Worm (Caenorhabditis elegans) whole organism, L1 larva: ENCODE measurements around the gene E02H9.3.

Experiments
- F16B12.6 ChIP-seq: fragments of 150-350 bp; optimal IDR thresholded peaks from 2 replicates; lab custom pipeline; 2014; ENCODE audit warnings: missing biosample characterization, missing genetic modification characterization
- Y116A8C.19 ChIP-seq: sonication (generic microtip); optimal IDR thresholded peaks from 2 replicates; lab custom pipeline; 2016; ENCODE audit warnings: missing compliant biosample characterization, missing genetic modification characterization, borderline replicate concordance
- aly-2 ChIP-seq: fragments of 150-350 bp; optimal IDR thresholded peaks from 2 replicates; lab custom pipeline; 2014; ENCODE audit warnings: missing biosample characterization, missing genetic modification characterization
- ama-1 ChIP-seq: fragments of 150-350 bp; optimal IDR thresholded peaks from 2 replicates; lab custom pipeline; 2014
- ceh-63 ChIP-seq: fragments of 200-800 bp; sonication (Bioruptor generic); optimal IDR thresholded peaks from 2 replicates; lab custom pipeline; 2018; ENCODE audit warnings: mild to moderate bottlenecking, missing genetic modification characterization, missing compliant biosample characterization
- ceh-82 ChIP-seq, 3 experiments: fragments of 150-350 bp in 1 of 3; sonication (generic microtip) in 2 of 3; optimal IDR thresholded peaks; 2 replicates each; lab custom pipeline; 2014 to 2017; ENCODE audit warnings: missing biosample characterization in 3 of 3, missing genetic modification characterization in 3 of 3
- ceh-88 ChIP-seq: fragments of 200-800 bp; sonication (Bioruptor generic); IDR thresholded peaks from 2 replicates; pipeline ENCODE4 v1.3.6; 2022; ENCODE audit warnings: missing genetic modification characterization, missing compliant biosample characterization
- ceh-90 ChIP-seq: sonication (generic microtip); optimal IDR thresholded peaks from 2 replicates; lab custom pipeline; 2016; ENCODE audit warnings: missing genetic modification characterization, missing compliant biosample characterization
- dpl-1 ChIP-seq, 3 experiments: fragments of 150-350 bp in 2 of 3; sonication (generic microtip) in 1 of 3; optimal IDR thresholded peaks; 2 replicates each; lab custom pipeline; 2014 to 2017; ENCODE audit warnings: missing biosample characterization in 3 of 3, missing genetic modification characterization in 3 of 3, missing genetic modification reagents in 3 of 3
- dsc-1 ChIP-seq: sonication (generic microtip); optimal IDR thresholded peaks from 2 replicates; lab custom pipeline; 2016; ENCODE audit warnings: mild to moderate bottlenecking, missing genetic modification characterization, missing compliant biosample characterization
- egl-13 ChIP-seq: sonication (generic microtip); optimal IDR thresholded peaks from 2 replicates; lab custom pipeline; 2016; ENCODE audit warnings: missing genotype, missing genetic modification reagents, missing genetic modification characterization, missing compliant biosample characterization
- egl-27 ChIP-seq, 2 experiments: fragments of 150-350 bp in 1 of 2; sonication (generic microtip); optimal IDR thresholded peaks; 3 replicates each; lab custom pipeline; 2017 to 2018; ENCODE audit warnings: missing biosample characterization in 2 of 2, missing genetic modification characterization in 2 of 2, missing genetic modification reagents in 2 of 2
- elt-3 ChIP-seq, 6 experiments: fragments of 150-350 bp in 1 of 6; sonication (generic microtip); optimal IDR thresholded peaks; 2 replicates each; lab custom pipeline; 2017 to 2018; ENCODE audit warnings: missing biosample characterization in 6 of 6, missing genetic modification characterization in 6 of 6, inconsistent platforms in 1 of 6
- ets-5 ChIP-seq: fragments of 200-800 bp; sonication (Bioruptor generic); IDR thresholded peaks from 2 replicates; pipeline ENCODE4 v1.3.6; 2022; ENCODE audit warnings: missing genetic modification characterization, missing compliant biosample characterization
- fkh-10 ChIP-seq: sonication (generic microtip); optimal IDR thresholded peaks from 2 replicates; lab custom pipeline; 2017; ENCODE audit warnings: missing biosample characterization, missing genetic modification reagents, missing genetic modification characterization
- fkh-4 ChIP-seq: sonication (generic microtip); optimal IDR thresholded peaks from 2 replicates; lab custom pipeline; 2016; ENCODE audit warnings: missing compliant biosample characterization, missing genetic modification characterization, borderline replicate concordance
- fkh-8 ChIP-seq: sonication (generic microtip); optimal IDR thresholded peaks from 2 replicates; lab custom pipeline; 2016; ENCODE audit warnings: mild to moderate bottlenecking, missing genetic modification characterization, missing compliant biosample characterization
- fos-1 ChIP-seq: fragments of 150-350 bp; optimal IDR thresholded peaks from 2 replicates; lab custom pipeline; 2014; ENCODE audit warnings: missing biosample characterization, missing genetic modification characterization
- irx-1 ChIP-seq: sonication (generic microtip); optimal IDR thresholded peaks from 2 replicates; lab custom pipeline; 2016; ENCODE audit warnings: missing genetic modification characterization, missing compliant biosample characterization
- isw-1 ChIP-seq: fragments of 200-800 bp; sonication (Bioruptor generic); IDR thresholded peaks from 2 replicates; pipeline ENCODE4 v1.3.6; 2022; ENCODE audit warnings: missing genetic modification characterization, missing compliant biosample characterization
- lin-13 ChIP-seq: fragments of 150-350 bp; optimal IDR thresholded peaks from 2 replicates; lab custom pipeline; 2014; ENCODE audit warnings: missing biosample characterization, missing genetic modification reagents, missing genetic modification characterization
- lin-35 ChIP-seq, 2 experiments: fragments of 150-350 bp; optimal IDR thresholded peaks; 2 replicates each; lab custom pipeline; 2014; ENCODE audit warnings: missing biosample characterization in 2 of 2, missing genetic modification characterization in 2 of 2, missing genetic modification reagents in 2 of 2
- lir-3 ChIP-seq: sonication (generic microtip); optimal IDR thresholded peaks from 2 replicates; lab custom pipeline; 2016; ENCODE audit warnings: mild to moderate bottlenecking, missing genetic modification characterization, moderate library complexity, missing compliant biosample characterization; ENCODE audit not compliant: poor library complexity
- lsy-2 ChIP-seq, 2 experiments: fragments of 150-350 bp; optimal IDR thresholded peaks; 2 replicates each; lab custom pipeline; 2014; ENCODE audit warnings: missing biosample characterization in 2 of 2, missing genetic modification characterization in 2 of 2
- mab-9 ChIP-seq: fragments of 200-800 bp; sonication (Bioruptor generic); IDR thresholded peaks from 2 replicates; pipeline ENCODE4 v1.3.6; 2022; ENCODE audit warnings: missing genetic modification reagents, missing genetic modification characterization, missing compliant biosample characterization
- mep-1 ChIP-seq: fragments of 150-350 bp; optimal IDR thresholded peaks from 2 replicates; lab custom pipeline; 2014; ENCODE audit warnings: missing biosample characterization, missing genetic modification characterization
- nhr-11 ChIP-seq: fragments of 150-350 bp; optimal IDR thresholded peaks from 2 replicates; lab custom pipeline; 2014; ENCODE audit warnings: missing biosample characterization, missing genetic modification characterization
- nhr-12 ChIP-seq: sonication (generic microtip); optimal IDR thresholded peaks from 2 replicates; lab custom pipeline; 2017; ENCODE audit warnings: missing biosample characterization, missing genetic modification characterization
- nhr-19 ChIP-seq: fragments of 200-800 bp; sonication (Bioruptor generic); conservative IDR thresholded peaks from 2 replicates; pipeline ENCODE4 v1.3.6; 2022; ENCODE audit warnings: missing genetic modification characterization, missing compliant biosample characterization
- nhr-71 ChIP-seq: sonication (generic microtip); optimal IDR thresholded peaks from 2 replicates; lab custom pipeline; 2016; ENCODE audit warnings: mild to moderate bottlenecking, missing genetic modification characterization, moderate library complexity, missing compliant biosample characterization
- nhr-76 ChIP-seq: sonication (generic microtip); optimal IDR thresholded peaks from 2 replicates; lab custom pipeline; 2017; ENCODE audit warnings: missing biosample characterization, missing genetic modification characterization
- nhr-84 ChIP-seq: sonication (generic microtip); optimal IDR thresholded peaks from 2 replicates; lab custom pipeline; 2017; ENCODE audit warnings: missing biosample characterization, missing genetic modification characterization
- nhr-85 ChIP-seq: sonication (generic microtip); peaks from one replicate; lab custom pipeline; 2016; ENCODE audit warnings: missing genetic modification characterization, inconsistent platforms, missing compliant biosample characterization
- nhr-90 ChIP-seq: sonication (generic microtip); optimal IDR thresholded peaks from 2 replicates; lab custom pipeline; 2016; ENCODE audit warnings: mild to moderate bottlenecking, missing genetic modification characterization, missing compliant biosample characterization; ENCODE audit not compliant: poor library complexity
- pax-3 ChIP-seq: fragments of 200-800 bp; sonication (Bioruptor generic); optimal IDR thresholded peaks from 2 replicates; lab custom pipeline; 2018; ENCODE audit warnings: mild to moderate bottlenecking, missing genetic modification characterization, moderate library complexity, missing compliant biosample characterization
- rnt-1 ChIP-seq: sonication (generic microtip); optimal IDR thresholded peaks from 2 replicates; lab custom pipeline; 2016; ENCODE audit warnings: mild to moderate bottlenecking, missing genetic modification characterization, moderate library complexity, missing compliant biosample characterization
- skn-1 ChIP-seq: fragments of 150-350 bp; optimal IDR thresholded peaks from 2 replicates; lab custom pipeline; 2014; ENCODE audit warnings: missing biosample characterization, missing genetic modification characterization
- snpc-4 ChIP-seq: fragments of 150-350 bp; optimal IDR thresholded peaks from 2 replicates; lab custom pipeline; 2014; ENCODE audit warnings: missing biosample characterization, missing genetic modification characterization
- sptf-1 ChIP-seq: fragments of 150-350 bp; optimal IDR thresholded peaks from 2 replicates; lab custom pipeline; 2014; ENCODE audit warnings: missing biosample characterization, missing genetic modification characterization
- swsn-7 ChIP-seq: sonication (generic microtip); optimal IDR thresholded peaks from 2 replicates; lab custom pipeline; 2016; ENCODE audit warnings: missing genetic modification characterization, missing compliant biosample characterization
- tbx-2 ChIP-seq: sonication (generic microtip); optimal IDR thresholded peaks from 2 replicates; lab custom pipeline; 2016; ENCODE audit warnings: missing genetic modification characterization, missing compliant biosample characterization
- unc-130 ChIP-seq: fragments of 150-350 bp; optimal IDR thresholded peaks from 2 replicates; lab custom pipeline; 2017; ENCODE audit warnings: missing biosample characterization, missing genetic modification characterization, inconsistent platforms
- unc-30 ChIP-seq: sonication (generic microtip); optimal IDR thresholded peaks from 2 replicates; lab custom pipeline; 2017; ENCODE audit warnings: missing biosample characterization, missing genetic modification characterization
- unc-62 ChIP-seq: fragments of 150-350 bp; optimal IDR thresholded peaks from 2 replicates; lab custom pipeline; 2014; ENCODE audit warnings: missing biosample characterization, missing genetic modification reagents, missing genetic modification characterization
- vab-15 ChIP-seq: sonication (generic microtip); optimal IDR thresholded peaks from 2 replicates; lab custom pipeline; 2017; ENCODE audit warnings: missing genotype, mild to moderate bottlenecking, missing genetic modification characterization, missing compliant biosample characterization
- xbp-1 ChIP-seq: sonication (generic microtip); optimal IDR thresholded peaks from 2 replicates; lab custom pipeline; 2016; ENCODE audit warnings: missing genetic modification characterization, missing compliant biosample characterization
- zag-1 ChIP-seq: fragments of 150-350 bp; optimal IDR thresholded peaks from 2 replicates; lab custom pipeline; 2014; ENCODE audit warnings: missing biosample characterization, missing genetic modification characterization
- zip-4 ChIP-seq: fragments of 200-800 bp; sonication (Bioruptor generic); optimal IDR thresholded peaks from 2 replicates; lab custom pipeline; 2018; ENCODE audit warnings: mild to moderate bottlenecking, missing genetic modification characterization, moderate library complexity, missing compliant biosample characterization
- ztf-11 ChIP-seq, 2 experiments: sonication (generic microtip); optimal IDR thresholded peaks; 2 replicates each; lab custom pipeline; 2016 to 2017; ENCODE audit warnings: missing genetic modification characterization in 2 of 2, missing biosample characterization in 1 of 2, missing compliant biosample characterization in 1 of 2

The E02H9.3 gene

ce11 chrIII:2482171-2482570 lies 23.3 kb downstream of the E02H9.3 start:
- TF ChIP-seq unc-62 (GFP tag; lab: Kevin White, UChicago) (no peak), F16B12.6 (tag; lab: Kevin White, UChicago) (no peak), lin-13 (peak; percentile 51), mep-1 (tag; lab: Kevin White, UChicago) (no peak), unc-130 (no peak), lsy-2 (tag; optimal IDR thresholded peaks at IDR 0.05; lab: Kevin White, UChicago) (peak; percentile 30 to 61), nhr-90 (tag; lab: Kevin White, UChicago) (no peak), nhr-85 (tag; lab: Kevin White, UChicago) (peak; percentile 58)

DNA sequence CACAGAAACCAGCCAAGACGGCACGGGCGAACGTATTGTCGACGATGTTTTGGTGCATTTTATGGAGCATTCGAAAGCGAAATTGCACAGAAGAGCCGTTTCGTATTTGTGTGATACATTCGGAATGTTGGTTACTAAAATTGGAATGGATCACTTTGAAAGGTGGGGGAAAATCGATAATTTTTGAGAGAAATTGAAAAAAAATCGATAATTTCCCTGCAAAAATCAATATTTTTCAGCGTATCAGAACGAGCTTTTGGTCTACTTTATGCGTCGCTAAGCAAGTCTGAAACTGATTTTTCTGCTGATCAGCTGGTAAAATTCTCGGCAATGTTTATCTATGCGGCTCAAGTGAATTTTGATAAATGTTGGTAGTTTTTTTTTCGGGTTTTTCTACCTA lies 23.9 kb downstream of the E02H9.3 start:
- TF ChIP-seq pax-3, result no peak
- no peak for TF ChIP-seq fos-1
- no peak for TF ChIP-seq fkh-4 (tag; lab: Kevin White, UChicago)
- no peak for TF ChIP-seq nhr-71 (tag; lab: Kevin White, UChicago)
- TF ChIP-seq ama-1 (lab: Kevin White, UChicago), result no peak
- TF ChIP-seq ceh-88, result no peak
- TF ChIP-seq ets-5 (GFP tag; lab: Robert Waterston, UW), result no peak
- TF ChIP-seq swsn-7, result no peak
- no peak for TF ChIP-seq tbx-2
- no peak for TF ChIP-seq xbp-1 (tag; lab: Kevin White, UChicago)
- TF ChIP-seq skn-1 (tag; lab: Kevin White, UChicago), result no peak
- TF ChIP-seq sptf-1 (tag; lab: Kevin White, UChicago), result no peak
- TF ChIP-seq lin-35 (GFP tag; optimal IDR thresholded peaks at IDR 0.05; lab: Kevin White, UChicago), result no peak

ce11 chrIII:2487046-2487760 lies 28.4 kb downstream of the E02H9.3 start, which contains the start of gene Y54F10AL.1:
TSS of gene Y54F10AL.1 (plus strand) at chrIII:2487710.
- no peak for TF ChIP-seq nhr-11 (tag; lab: Kevin White, UChicago)
- peak; percentile 26 for TF ChIP-seq mep-1 (tag; lab: Kevin White, UChicago)
- TF ChIP-seq fkh-8, result no peak
- TF ChIP-seq unc-30 (tag; lab: Kevin White, UChicago), result no peak
- TF ChIP-seq snpc-4 (tag; lab: Kevin White, UChicago), result no peak
- TF ChIP-seq irx-1 (tag; lab: Kevin White, UChicago), result no peak
- peak; percentile 39 to 48 for TF ChIP-seq lin-35 (GFP tag; optimal IDR thresholded peaks at IDR 0.05; lab: Kevin White, UChicago)
- no peak for TF ChIP-seq egl-13 (tag; lab: Kevin White, UChicago)
- TF ChIP-seq aly-2, result no peak
- TF ChIP-seq fkh-4 (tag; lab: Kevin White, UChicago), result no peak
- no peak for TF ChIP-seq vab-15 (tag; lab: Kevin White, UChicago)
- TF ChIP-seq lir-3 (tag; lab: Kevin White, UChicago), result no peak
- TF ChIP-seq Y116A8C.19 (tag; lab: Kevin White, UChicago), result no peak
- TF ChIP-seq nhr-19 (GFP tag; lab: Robert Waterston, UW), result no peak
- TF ChIP-seq nhr-76 (tag; lab: Kevin White, UChicago), result no peak
- peak in 1 of 3 experiments; percentile 15 for TF ChIP-seq ceh-82 (tag; optimal IDR thresholded peaks at IDR 0.05; lab: Kevin White, UChicago)
- no peak for TF ChIP-seq fkh-10
- TF ChIP-seq elt-3 (tag; optimal IDR thresholded peaks at IDR 0.05; lab: Kevin White, UChicago), result no peak
- TF ChIP-seq ceh-90, result no peak
- TF ChIP-seq ztf-11 (tag; optimal IDR thresholded peaks at IDR 0.05; lab: Kevin White, UChicago), result no peak
- TF ChIP-seq zag-1 (tag; lab: Kevin White, UChicago), result no peak
- TF ChIP-seq egl-27 (tag; optimal IDR thresholded peaks at IDR 0.05; lab: Kevin White, UChicago), result no peak
- TF ChIP-seq mab-9, result no peak
- peak; percentile 58 to 61 for TF ChIP-seq lsy-2 (tag; optimal IDR thresholded peaks at IDR 0.05; lab: Kevin White, UChicago)
- TF ChIP-seq isw-1 (GFP tag; lab: Robert Waterston, UW), result no peak
- TF ChIP-seq dpl-1 (GFP tag; optimal IDR thresholded peaks at IDR 0.05; lab: Kevin White, UChicago), result peak in 2 of 3 experiments; percentile 35 to 67
- TF ChIP-seq dsc-1 (tag; lab: Kevin White, UChicago), result no peak
- TF ChIP-seq nhr-12 (tag; lab: Kevin White, UChicago), result no peak
- no peak for TF ChIP-seq nhr-84 (tag; lab: Kevin White, UChicago)
- TF ChIP-seq rnt-1, result no peak
- peak; percentile 88 for TF ChIP-seq F16B12.6 (tag; lab: Kevin White, UChicago)
- TF ChIP-seq zip-4, result no peak
- TF ChIP-seq ceh-63, result no peak
